Worm (Caenorhabditis elegans): ENCODE data around the gene irld-40.

- TF ChIP-seq elt-2 (tag; optimal IDR thresholded peaks at IDR 0.05) (no peak), ttx-3 (tag; optimal IDR thresholded peaks at IDR 0.05) (no peak), hlh-30 (tag; optimal IDR thresholded peaks at IDR 0.05; ENCODE audit: insufficient read depth) (no peak), pqm-1 (tag; optimal IDR thresholded peaks at IDR 0.05) (no peak), ceh-22 (tag; optimal IDR thresholded peaks at IDR 0.05) (no peak), nfya-1 (tag; optimal IDR thresholded peaks at IDR 0.05) (no peak), unc-55 (GFP tag; optimal IDR thresholded peaks at IDR 0.05) (no peak), tbx-7 (tag; optimal IDR thresholded peaks at IDR 0.05) (no peak), fkh-10 (GFP tag; optimal IDR thresholded peaks at IDR 0.05) (no peak)
Measured at ce11 chrV:1662270-1662669, at the start of gene irld-40.
